Worm (Caenorhabditis elegans) whole organism, early embryonic: ENCODE data around the gene R02D5.7.

Experiments
- B0310.2 ChIP-seq: sonication (generic microtip); optimal IDR thresholded peaks from 2 replicates; lab custom pipeline; 2016; ENCODE audit warnings: mild to moderate bottlenecking, missing genetic modification characterization, missing compliant biosample characterization
- F13C5.2 ChIP-seq: sonication (generic microtip); optimal IDR thresholded peaks from 2 replicates; lab custom pipeline; 2017; ENCODE audit warnings: mild to moderate bottlenecking, missing genetic modification characterization, inconsistent platforms, missing compliant biosample characterization
- aly-1 ChIP-seq: sonication (generic microtip); optimal IDR thresholded peaks from 2 replicates; lab custom pipeline; 2016; ENCODE audit warnings: missing genetic modification characterization, missing compliant biosample characterization
- ama-1 ChIP-seq: fragments of 150-350 bp; optimal IDR thresholded peaks from 2 replicates; lab custom pipeline; 2014
- ceh-13 ChIP-seq: fragments of 200-800 bp; sonication (Bioruptor generic); optimal IDR thresholded peaks from 2 replicates; lab custom pipeline; 2018; ENCODE audit warnings: mild to moderate bottlenecking, missing genetic modification characterization, missing compliant biosample characterization
- ceh-36 ChIP-seq: sonication (generic microtip); optimal IDR thresholded peaks from 2 replicates; lab custom pipeline; 2016; ENCODE audit warnings: missing genetic modification characterization, inconsistent platforms, missing compliant biosample characterization
- ets-7 ChIP-seq: sonication (generic microtip); optimal IDR thresholded peaks from 2 replicates; lab custom pipeline; 2016; ENCODE audit warnings: missing genotype, missing genetic modification characterization, missing compliant biosample characterization
- flt-1 ChIP-seq: fragments of 200-800 bp; sonication (Bioruptor generic); IDR thresholded peaks from 2 replicates; pipeline ENCODE4 v1.3.6; 2022; ENCODE audit warnings: missing genetic modification characterization, missing compliant biosample characterization
- hmbx-1 ChIP-seq: sonication (generic microtip); optimal IDR thresholded peaks from 2 replicates; lab custom pipeline; 2016; ENCODE audit warnings: mild to moderate bottlenecking, missing genetic modification characterization, missing compliant biosample characterization
- hmg-4 ChIP-seq: fragments of 200-800 bp; sonication (Bioruptor generic); optimal IDR thresholded peaks from 2 replicates; lab custom pipeline; 2018; ENCODE audit warnings: mild to moderate bottlenecking, missing genetic modification characterization, missing compliant biosample characterization
- hnd-1 ChIP-seq: sonication (generic microtip); optimal IDR thresholded peaks from 2 replicates; lab custom pipeline; 2016; ENCODE audit warnings: missing genetic modification characterization, missing compliant biosample characterization
- pes-1 ChIP-seq: fragments of 200-800 bp; sonication (Bioruptor generic); IDR thresholded peaks from 2 replicates; pipeline ENCODE4 v1.3.6; 2022; ENCODE audit warnings: missing genetic modification reagents, missing genetic modification characterization, missing compliant biosample characterization
- scrt-1 ChIP-seq: fragments of 200-800 bp; sonication (Bioruptor generic); IDR thresholded peaks from 2 replicates; pipeline ENCODE4 v1.3.6; 2022; ENCODE audit warnings: missing genetic modification characterization, missing compliant biosample characterization
- sea-1 ChIP-seq: fragments of 200-800 bp; sonication (Bioruptor generic); conservative IDR thresholded peaks from 2 replicates; pipeline ENCODE4 v1.3.6; 2022; ENCODE audit warnings: missing genetic modification characterization, missing compliant biosample characterization
- tbx-11 ChIP-seq: fragments of 200-800 bp; sonication (Bioruptor generic); IDR thresholded peaks from 2 replicates; pipeline ENCODE4 v1.3.6; 2022; ENCODE audit warnings: missing genetic modification characterization, missing compliant biosample characterization
- tbx-37 ChIP-seq: fragments of 200-800 bp; sonication (Bioruptor generic); conservative IDR thresholded peaks from 2 replicates; pipeline ENCODE4 v1.3.6; 2022; ENCODE audit warnings: missing genetic modification reagents, missing genetic modification characterization, missing compliant biosample characterization
- tra-4 ChIP-seq: sonication (generic microtip); optimal IDR thresholded peaks from 2 replicates; lab custom pipeline; 2017; ENCODE audit warnings: missing genetic modification characterization, missing compliant biosample characterization

The R02D5.7 gene

ce11 chrV:14468196-14468874 lies 13.0 kb downstream of the R02D5.7 start, which contains the start of gene srz-97:
TSS of gene srz-97 (minus strand) at chrV:14468246.
- TF ChIP-seq aly-1 (no peak), tra-4 (tag; lab: Kevin White, UChicago) (no peak), ets-7 (tag; lab: Kevin White, UChicago) (no peak), pes-1 (GFP tag; lab: Robert Waterston, UW) (no peak), hmg-4 (GFP tag; lab: Kevin White, UChicago) (no peak), flt-1 (no peak), ama-1 (no peak), tbx-11 (no peak)

DNA sequence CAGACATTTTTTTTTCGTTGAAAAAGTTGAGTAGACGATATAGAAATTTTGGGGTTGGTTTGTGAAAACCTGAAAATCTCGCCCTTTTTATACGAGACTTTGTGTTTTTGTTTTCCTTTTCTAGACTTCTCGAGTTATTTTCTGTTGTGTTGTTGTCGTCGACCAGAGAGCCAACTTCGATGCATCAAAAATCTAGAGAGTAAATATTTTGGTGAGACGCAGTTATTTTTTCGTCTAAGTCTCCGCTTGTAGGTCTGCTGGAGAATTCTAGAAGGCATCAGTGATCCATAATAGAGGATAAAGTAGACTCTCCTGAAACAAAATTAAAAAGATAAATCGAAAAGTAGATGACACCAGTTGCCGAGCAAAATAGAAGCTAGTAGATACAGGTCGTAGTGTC lies 16.9 kb downstream of the R02D5.7 start, which contains the start of gene F08H9.4:
TSS of gene F08H9.4 (minus strand) at position 61 of the 400 bp plus-strand sequence.
- TF ChIP-seq ets-7 (tag; lab: Kevin White, UChicago) = no peak
- no peak for TF ChIP-seq tra-4 (tag; lab: Kevin White, UChicago)
- no peak for TF ChIP-seq B0310.2
- no peak for TF ChIP-seq F13C5.2 (tag; lab: Kevin White, UChicago)
- TF ChIP-seq tbx-11 = no peak
- no peak for TF ChIP-seq hmg-4 (GFP tag; lab: Kevin White, UChicago)
- TF ChIP-seq hnd-1 (tag; lab: Kevin White, UChicago) = no peak
- TF ChIP-seq scrt-1 (GFP tag; lab: Robert Waterston, UW) = no peak
- TF ChIP-seq ceh-36 (tag; lab: Kevin White, UChicago) = no peak
- TF ChIP-seq ceh-13 = no peak
- no peak for TF ChIP-seq pes-1 (GFP tag; lab: Robert Waterston, UW)
- no peak for TF ChIP-seq flt-1
- TF ChIP-seq aly-1 = no peak
- TF ChIP-seq sea-1 (GFP tag; lab: Robert Waterston, UW) = no peak
- no peak for TF ChIP-seq tbx-37 (GFP tag; lab: Robert Waterston, UW)
- no peak for TF ChIP-seq ama-1
- no peak for TF ChIP-seq hmbx-1 (tag; lab: Kevin White, UChicago)

DNA sequence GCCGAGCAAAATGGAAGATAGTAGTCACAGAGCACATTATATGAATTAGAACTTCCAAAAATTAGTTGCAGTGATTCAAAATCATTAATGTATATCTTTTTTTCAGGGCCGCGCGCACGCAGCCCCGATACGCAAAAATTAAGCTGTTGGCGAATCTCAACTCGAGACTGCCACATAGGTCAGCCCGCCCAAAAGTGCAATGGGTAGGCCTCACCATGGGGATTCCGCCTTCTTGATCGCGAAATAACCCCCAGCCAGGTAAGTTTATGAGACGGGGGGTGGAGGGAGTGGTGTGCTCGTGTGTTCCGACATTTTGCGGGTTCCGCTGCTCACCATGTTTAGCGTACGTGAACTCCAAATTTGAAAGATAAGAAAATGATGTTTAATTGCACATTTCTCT lies 18.2 kb downstream of the R02D5.7 start, which contains the start of gene F08H9.3:
TSS of gene F08H9.3 (minus strand) at position 252 of the 400 bp plus-strand sequence.
- peak; percentile 5 for TF ChIP-seq hmg-4 (GFP tag; lab: Kevin White, UChicago)

DNA sequence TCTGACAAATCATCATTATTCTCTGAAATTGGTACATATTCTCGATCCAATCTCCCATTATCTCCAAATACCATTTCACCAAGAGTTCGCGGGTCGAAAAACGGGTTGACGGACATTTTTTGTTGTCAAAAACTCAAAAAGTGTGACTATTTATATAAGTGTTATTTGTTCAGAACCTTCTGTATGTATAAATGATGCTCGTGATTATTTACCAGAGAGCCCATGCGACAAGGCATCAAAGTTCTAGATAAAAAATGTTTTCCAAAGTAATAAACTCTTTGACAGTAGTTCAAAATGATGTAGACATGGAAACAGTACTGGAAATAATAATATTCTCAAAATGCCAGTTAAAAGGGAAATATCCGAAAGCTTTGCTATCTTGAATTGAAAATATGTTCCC lies 18.6 kb downstream of the R02D5.7 start:
- TF ChIP-seq tra-4 (tag; lab: Kevin White, UChicago) = no peak
- no peak for TF ChIP-seq B0310.2
- no peak for TF ChIP-seq ceh-13
- TF ChIP-seq ama-1 = no peak
- TF ChIP-seq F13C5.2 (tag; lab: Kevin White, UChicago) = no peak
- no peak for TF ChIP-seq hmbx-1 (tag; lab: Kevin White, UChicago)
- no peak for TF ChIP-seq hnd-1 (tag; lab: Kevin White, UChicago)
- no peak for TF ChIP-seq aly-1
- no peak for TF ChIP-seq hmg-4 (GFP tag; lab: Kevin White, UChicago)
- TF ChIP-seq pes-1 (GFP tag; lab: Robert Waterston, UW) = no peak
- TF ChIP-seq scrt-1 (GFP tag; lab: Robert Waterston, UW) = no peak
- TF ChIP-seq tbx-37 (GFP tag; lab: Robert Waterston, UW) = no peak
- TF ChIP-seq ceh-36 (tag; lab: Kevin White, UChicago) = no peak

DNA sequence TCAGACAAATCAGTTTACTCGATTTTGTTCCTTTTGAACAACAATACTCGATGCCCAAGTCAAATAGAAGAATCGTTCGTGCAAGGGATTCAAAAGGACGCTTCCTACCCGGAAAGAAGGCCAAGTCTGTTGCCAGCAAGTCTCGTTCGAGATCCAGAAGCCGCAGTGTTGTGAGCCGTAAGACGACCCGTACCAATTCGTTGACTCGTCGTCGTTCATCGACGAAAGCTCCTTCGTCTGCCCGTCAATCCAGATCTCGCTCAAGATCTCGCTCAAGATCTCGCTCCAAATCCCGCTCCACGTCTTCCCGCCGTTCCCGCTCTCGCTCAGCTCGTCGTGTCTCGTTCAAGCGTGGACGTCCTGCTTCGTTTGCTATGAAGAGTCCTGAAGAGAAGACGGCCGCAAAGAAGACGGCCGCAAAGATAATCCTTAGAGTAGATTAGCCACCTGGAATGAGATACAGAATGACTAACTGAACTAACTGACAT lies 20.6 kb downstream of the R02D5.7 start, which contains the start of gene F08H9.2:
TSS of gene F08H9.2 (plus strand) at position 51 of the 488 bp plus-strand sequence.
- peak; percentile 20 for TF ChIP-seq hmg-4 (GFP tag; lab: Kevin White, UChicago)
- TF ChIP-seq tbx-11 = no peak
- no peak for TF ChIP-seq tbx-37 (GFP tag; lab: Robert Waterston, UW)
- TF ChIP-seq tra-4 (tag; lab: Kevin White, UChicago) = no peak

DNA sequence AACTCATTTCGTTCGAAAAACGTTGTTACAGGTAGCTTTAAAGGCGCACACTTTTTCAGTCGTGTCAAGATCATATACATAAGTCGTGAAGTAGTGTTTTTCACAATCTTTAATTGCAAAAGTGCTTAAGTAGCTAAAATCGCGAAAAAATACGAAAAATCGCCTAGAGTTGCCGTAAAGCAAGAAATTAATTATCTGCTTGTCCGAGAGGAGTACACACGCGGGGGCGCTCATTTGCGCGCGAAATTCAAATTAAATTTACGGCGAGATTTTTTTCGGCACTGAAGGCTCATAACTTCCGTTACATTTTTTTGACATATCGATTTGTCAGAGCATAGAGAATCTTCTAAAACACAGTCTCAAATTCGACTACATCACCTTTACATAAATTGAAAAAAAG lies 21.2 kb downstream of the R02D5.7 start:
- no peak for TF ChIP-seq scrt-1 (GFP tag; lab: Robert Waterston, UW)
- TF ChIP-seq hnd-1 (tag; lab: Kevin White, UChicago) = no peak

DNA sequence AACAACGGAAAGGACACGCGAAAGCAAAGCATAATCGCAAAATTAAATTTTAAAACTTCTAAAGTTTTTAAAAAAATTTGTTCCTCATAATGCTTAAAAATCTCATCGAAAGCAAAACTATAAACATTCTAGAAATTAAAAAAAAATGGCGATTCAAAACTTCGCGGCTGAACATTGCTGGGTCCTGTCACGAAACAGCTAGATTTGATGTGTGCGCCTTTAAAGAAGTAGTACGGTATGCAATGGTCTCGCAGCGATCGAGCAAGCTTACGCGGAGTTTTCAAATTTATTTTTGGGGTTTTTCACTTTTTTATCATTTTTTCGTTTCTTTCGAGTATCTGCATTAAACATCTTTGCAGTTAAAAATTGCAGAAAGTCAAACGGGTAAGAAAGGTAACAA lies 24.2 kb downstream of the R02D5.7 start, which contains the start of gene coh-3:
TSS of gene coh-3 (plus strand) at position 353 of the 400 bp plus-strand sequence.
- TF ChIP-seq pes-1 (GFP tag; lab: Robert Waterston, UW) = no peak
- no peak for TF ChIP-seq sea-1 (GFP tag; lab: Robert Waterston, UW)
- no peak for TF ChIP-seq ama-1
- no peak for TF ChIP-seq flt-1
- TF ChIP-seq hnd-1 (tag; lab: Kevin White, UChicago) = no peak
- TF ChIP-seq tra-4 (tag; lab: Kevin White, UChicago) = no peak
- TF ChIP-seq hmbx-1 (tag; lab: Kevin White, UChicago) = no peak
- no peak for TF ChIP-seq hmg-4 (GFP tag; lab: Kevin White, UChicago)
- no peak for TF ChIP-seq ets-7 (tag; lab: Kevin White, UChicago)
- no peak for TF ChIP-seq aly-1
- no peak for TF ChIP-seq ceh-36 (tag; lab: Kevin White, UChicago)
- TF ChIP-seq scrt-1 (GFP tag; lab: Robert Waterston, UW) = no peak
- TF ChIP-seq tbx-37 (GFP tag; lab: Robert Waterston, UW) = no peak
- no peak for TF ChIP-seq B0310.2
- no peak for TF ChIP-seq F13C5.2 (tag; lab: Kevin White, UChicago)
- TF ChIP-seq tbx-11 = no peak
- TF ChIP-seq ceh-13 = no peak

- TF ChIP-seq hmg-4 (GFP tag; lab: Kevin White, UChicago) (no peak), tra-4 (tag; lab: Kevin White, UChicago) (no peak), ets-7 (tag; lab: Kevin White, UChicago) (no peak), scrt-1 (GFP tag; lab: Robert Waterston, UW) (no peak), aly-1 (no peak), pes-1 (GFP tag; lab: Robert Waterston, UW) (no peak), sea-1 (GFP tag; lab: Robert Waterston, UW) (no peak), tbx-11 (no peak), ceh-36 (tag; lab: Kevin White, UChicago) (no peak), tbx-37 (GFP tag; lab: Robert Waterston, UW) (no peak), ceh-13 (no peak)
These were observed 24.7 kb downstream of the R02D5.7 start, which contains the start of gene bmk-1 for ce11 chrV:14456626-14457025. TSS of gene bmk-1 (minus strand) at chrV:14456984.
